Fruit fly (Drosophila melanogaster): ENCODE data around the gene CG34273.
A peak's percentile ranks its signal among the peaks of the same experiment; 100 is the strongest.

The CG34273 gene

dm6 chr3R:14557480-14558354, 40.9 kb downstream of the CG34273 start, which contains the start of gene Pde6 (continued):
- TF ChIP-seq sug (tag; optimal IDR thresholded peaks at IDR 0.05): peak; percentile 85
- TF ChIP-seq ewg (GFP tag; optimal IDR thresholded peaks at IDR 0.05): no peak
- no peak for TF ChIP-seq CG3726 (GFP tag; IDR thresholded peaks at IDR 0.05)
- no peak for TF ChIP-seq chm (GFP tag; IDR thresholded peaks at IDR 0.05)
- no peak for TF ChIP-seq CG11560 (tag; IDR thresholded peaks at IDR 0.05)
- 0 out of 3 replicates have a peak, but pooled peaks have one; percentile 35 for TF ChIP-seq Optix (GFP tag; IDR thresholded peaks at IDR 0.05)
- TF ChIP-seq CG8290 (GFP tag; optimal IDR thresholded peaks at IDR 0.05): no peak
- TF ChIP-seq CG8290 (tag; optimal IDR thresholded peaks at IDR 0.05): peak in 1 of 2 experiments; percentile 61
- TF ChIP-seq CG17612 (GFP tag; IDR thresholded peaks at IDR 0.05): 0 out of 2 replicates have a peak, but pooled peaks have one; percentile 14
- no peak for TF ChIP-seq NC2β (GFP tag; optimal IDR thresholded peaks at IDR 0.05)
- TF ChIP-seq CG3065 (GFP tag; optimal IDR thresholded peaks at IDR 0.05): peak; percentile 86
- TF ChIP-seq CG32772 (GFP tag; IDR thresholded peaks at IDR 0.05): no peak
- TF ChIP-seq CG17359 (tag; optimal IDR thresholded peaks at IDR 0.05): no peak
- no peak for TF ChIP-seq otp (GFP tag; IDR thresholded peaks at IDR 0.05)
- no peak for TF ChIP-seq Eip74EF (GFP tag; optimal IDR thresholded peaks at IDR 0.05)
- TF ChIP-seq CG34422 (GFP tag; IDR thresholded peaks at IDR 0.05): peak; percentile 21; the same call in 1 of the 3 replicates
- TF ChIP-seq bbx (GFP tag; IDR thresholded peaks at IDR 0.05; ENCODE audit: partially characterized antibody): peak; percentile 27; the same call in 1 of the 2 replicates
- TF ChIP-seq CG12744 (GFP tag; optimal IDR thresholded peaks at IDR 0.05): no peak
- no peak for TF ChIP-seq CG7357 (GFP tag; IDR thresholded peaks at IDR 0.05)
- 0 out of 2 replicates have a peak, but pooled peaks have one; percentile 19 for TF ChIP-seq Rfx (GFP tag; IDR thresholded peaks at IDR 0.05)
- no peak for TF ChIP-seq Med (GFP tag)
- no peak for TF ChIP-seq CG18619 (GFP tag; optimal IDR thresholded peaks at IDR 0.05)
- no peak for TF ChIP-seq en (GFP tag; optimal IDR thresholded peaks at IDR 0.05)
- TF ChIP-seq CG7928 (GFP tag; optimal IDR thresholded peaks at IDR 0.05): no peak
- no peak for TF ChIP-seq CG17385 (GFP tag; optimal IDR thresholded peaks at IDR 0.05)
- TF ChIP-seq CG2199 (GFP tag; IDR thresholded peaks at IDR 0.05): peak; percentile 43; the same call in 1 of the 3 replicates
- TF ChIP-seq mld (GFP tag; IDR thresholded peaks at IDR 0.05; ENCODE audit: partially characterized antibody): no peak
- TF ChIP-seq MBD-R2 (GFP tag; IDR thresholded peaks at IDR 0.05): no peak
- TF ChIP-seq bab2 (GFP tag; optimal IDR thresholded peaks at IDR 0.05): no peak
- TF ChIP-seq B-H2 (GFP tag; optimal IDR thresholded peaks at IDR 0.05): no peak
- TF ChIP-seq CG4328 (GFP tag; optimal IDR thresholded peaks at IDR 0.05): no peak
- no peak for TF ChIP-seq kni (GFP tag; optimal IDR thresholded peaks at IDR 0.05)
- no peak for TF ChIP-seq ssp (GFP tag; IDR thresholded peaks at IDR 0.05)
- 0 out of 2 replicates have a peak, but pooled peaks have one; percentile 16 for TF ChIP-seq CG14441 (GFP tag; IDR thresholded peaks at IDR 0.05)
- TF ChIP-seq CG6765 (GFP tag; optimal IDR thresholded peaks at IDR 0.05): no peak
- peak; percentile 80 for TF ChIP-seq Drgx (GFP tag; IDR thresholded peaks at IDR 0.05)
- no peak for TF ChIP-seq CG1529 (GFP tag; optimal IDR thresholded peaks at IDR 0.05)
- no peak for TF ChIP-seq da (GFP tag; optimal IDR thresholded peaks at IDR 0.05)
- TF ChIP-seq CG18599 (GFP tag; optimal IDR thresholded peaks at IDR 0.05): no peak
- no peak for TF ChIP-seq ato (GFP tag; IDR thresholded peaks at IDR 0.05; ENCODE audit: partially characterized antibody)
- TF ChIP-seq CG15601 (tag; optimal IDR thresholded peaks at IDR 0.05): no peak
- peak in 1 of 2 experiments; percentile 26 for TF ChIP-seq crp (GFP tag; optimal IDR thresholded peaks at IDR 0.05)
- no peak for TF ChIP-seq h (optimal IDR thresholded peaks at IDR 0.05)
- no peak for TF ChIP-seq HHEX (GFP tag; optimal IDR thresholded peaks at IDR 0.05)
- TF ChIP-seq CG5953 (GFP tag; IDR thresholded peaks at IDR 0.05): no peak
- no peak for TF ChIP-seq CG11695 (GFP tag; IDR thresholded peaks at IDR 0.05)
- TF ChIP-seq lab (GFP tag; optimal IDR thresholded peaks at IDR 0.05): no peak
- no peak for TF ChIP-seq CG12299 (tag; optimal IDR thresholded peaks at IDR 0.05)
- no peak for TF ChIP-seq tll (GFP tag; optimal IDR thresholded peaks at IDR 0.05)
